Fruit fly (Drosophila melanogaster): Measurements from ENCODE around the gene CG43319.

The CG43319 gene

dm6 chr3R:27661971-27662489 lies 32.1 kb upstream of the CG43319 start, which contains the start of gene unc80:
Gene unc80 (plus strand): TSS chr3R:27662439.
- TF ChIP-seq CG7101 (tag; optimal IDR thresholded peaks at IDR 0.05) (no peak), CG11617 (GFP tag; optimal IDR thresholded peaks at IDR 0.05) (no peak), ovo (GFP tag; optimal IDR thresholded peaks at IDR 0.05) (no peak), toe (GFP tag; optimal IDR thresholded peaks at IDR 0.05) (peak; percentile 40), Clk (GFP tag; optimal IDR thresholded peaks at IDR 0.05) (no peak), bab1 (GFP tag; optimal IDR thresholded peaks at IDR 0.05) (no peak), kay (GFP tag; ENCODE audit: borderline replicate concordance) (no peak), CG5204 (GFP tag; optimal IDR thresholded peaks at IDR 0.05) (peak; percentile 57), CG7045 (GFP tag; optimal IDR thresholded peaks at IDR 0.05) (peak; percentile 41)

- no peak for TF ChIP-seq kay (GFP tag; ENCODE audit: borderline replicate concordance)
- TF ChIP-seq tj (GFP tag; optimal IDR thresholded peaks at IDR 0.05) = no peak
- peak; percentile 40 for TF ChIP-seq Mnt (GFP tag; optimal IDR thresholded peaks at IDR 0.05)
- no peak for TF ChIP-seq CG7101 (tag; optimal IDR thresholded peaks at IDR 0.05)
Measured at dm6 chr3R:27662857-27663256, 31.3 kb upstream of the CG43319 start.

- TF ChIP-seq CG11617 (GFP tag; optimal IDR thresholded peaks at IDR 0.05) = peak; percentile 76
- TF ChIP-seq CG12768 (GFP tag; optimal IDR thresholded peaks at IDR 0.05) = peak; percentile 92
- peak; percentile 46 for TF ChIP-seq CG14711 (tag; optimal IDR thresholded peaks at IDR 0.05)
- TF ChIP-seq kay (GFP tag; ENCODE audit: borderline replicate concordance) = no peak
- peak; percentile 30 for TF ChIP-seq CG33017 (tag; optimal IDR thresholded peaks at IDR 0.05)
- peak; percentile 41 for TF ChIP-seq ovo (GFP tag; optimal IDR thresholded peaks at IDR 0.05)
- TF ChIP-seq Clk (GFP tag; optimal IDR thresholded peaks at IDR 0.05) = peak; percentile 33
- no peak for TF ChIP-seq CG7101 (tag; optimal IDR thresholded peaks at IDR 0.05)
- peak; percentile 41 for TF ChIP-seq pad (GFP tag; optimal IDR thresholded peaks at IDR 0.05)
- peak; percentile 62 for TF ChIP-seq toe (GFP tag; optimal IDR thresholded peaks at IDR 0.05)
- TF ChIP-seq cic (GFP tag; optimal IDR thresholded peaks at IDR 0.05) = no peak
- TF ChIP-seq Mnt (GFP tag; optimal IDR thresholded peaks at IDR 0.05) = peak; percentile 46
- TF ChIP-seq tj (GFP tag; optimal IDR thresholded peaks at IDR 0.05) = peak; percentile 43
- TF ChIP-seq CG5204 (GFP tag; optimal IDR thresholded peaks at IDR 0.05) = peak; percentile 76
- no peak for TF ChIP-seq cnc (optimal IDR thresholded peaks at IDR 0.05)
- peak; percentile 72 for TF ChIP-seq Crg-1 (GFP tag; optimal IDR thresholded peaks at IDR 0.05)
- peak; percentile 57 for TF ChIP-seq Hr96 (GFP tag; optimal IDR thresholded peaks at IDR 0.05)
- TF ChIP-seq bab1 (GFP tag; optimal IDR thresholded peaks at IDR 0.05) = peak; percentile 37
- peak; percentile 22 for TF ChIP-seq CG7045 (GFP tag; optimal IDR thresholded peaks at IDR 0.05)
- TF ChIP-seq CG1620 (GFP tag; optimal IDR thresholded peaks at IDR 0.05) = peak; percentile 38
Measured at dm6 chr3R:27677174-27677726, 16.9 kb upstream of the CG43319 start, which contains the start of gene Hsdl2. Gene Hsdl2 (plus strand): TSS chr3R:27677522.

- no peak for TF ChIP-seq Clk (GFP tag; optimal IDR thresholded peaks at IDR 0.05)
- peak; percentile 43 for TF ChIP-seq bab1 (GFP tag; optimal IDR thresholded peaks at IDR 0.05)
- no peak for TF ChIP-seq ovo (GFP tag; optimal IDR thresholded peaks at IDR 0.05)
- no peak for TF ChIP-seq CG1620 (GFP tag; optimal IDR thresholded peaks at IDR 0.05)
- TF ChIP-seq CG33017 (tag; optimal IDR thresholded peaks at IDR 0.05) = no peak
Measured at dm6 chr3R:27679019-27679418, 15.1 kb upstream of the CG43319 start, which contains the start of gene CG12883. Gene CG12883 (plus strand): TSS chr3R:27679291.

- no peak for TF ChIP-seq CG7045 (GFP tag; optimal IDR thresholded peaks at IDR 0.05)
- TF ChIP-seq CG11617 (GFP tag; optimal IDR thresholded peaks at IDR 0.05) = no peak
- TF ChIP-seq tj (GFP tag; optimal IDR thresholded peaks at IDR 0.05) = no peak
- TF ChIP-seq Hr96 (GFP tag; optimal IDR thresholded peaks at IDR 0.05) = no peak
- TF ChIP-seq pad (GFP tag; optimal IDR thresholded peaks at IDR 0.05) = no peak
- no peak for TF ChIP-seq Mnt (GFP tag; optimal IDR thresholded peaks at IDR 0.05)
- TF ChIP-seq cic (GFP tag; optimal IDR thresholded peaks at IDR 0.05) = no peak
- TF ChIP-seq Crg-1 (GFP tag; optimal IDR thresholded peaks at IDR 0.05) = no peak
- no peak for TF ChIP-seq CG33017 (tag; optimal IDR thresholded peaks at IDR 0.05)
- TF ChIP-seq Clk (GFP tag; optimal IDR thresholded peaks at IDR 0.05) = no peak
- TF ChIP-seq CG7101 (tag; optimal IDR thresholded peaks at IDR 0.05) = no peak
- no peak for TF ChIP-seq bab1 (GFP tag; optimal IDR thresholded peaks at IDR 0.05)
- TF ChIP-seq CG14711 (tag; optimal IDR thresholded peaks at IDR 0.05) = no peak
- TF ChIP-seq cnc (optimal IDR thresholded peaks at IDR 0.05) = no peak
- no peak for TF ChIP-seq CG1620 (GFP tag; optimal IDR thresholded peaks at IDR 0.05)
- no peak for TF ChIP-seq kay (GFP tag; ENCODE audit: borderline replicate concordance)
- no peak for TF ChIP-seq CG12768 (GFP tag; optimal IDR thresholded peaks at IDR 0.05)
- no peak for TF ChIP-seq CG5204 (GFP tag; optimal IDR thresholded peaks at IDR 0.05)
- TF ChIP-seq toe (GFP tag; optimal IDR thresholded peaks at IDR 0.05) = no peak
- TF ChIP-seq ovo (GFP tag; optimal IDR thresholded peaks at IDR 0.05) = no peak
Measured at dm6 chr3R:27679667-27680066, 14.5 kb upstream of the CG43319 start.

- TF ChIP-seq ovo (GFP tag; optimal IDR thresholded peaks at IDR 0.05) = no peak
Measured at dm6 chr3R:27681799-27682198, 12.3 kb upstream of the CG43319 start, which contains the start of gene Sce. Gene Sce (minus strand): TSS chr3R:27682029.

dm6 chr3R:27685074-27685473 lies 9.0 kb upstream of the CG43319 start:
- TF ChIP-seq kay (GFP tag; ENCODE audit: borderline replicate concordance) = peak; percentile 28
- no peak for TF ChIP-seq Mnt (GFP tag; optimal IDR thresholded peaks at IDR 0.05)
